Fruit fly (Drosophila melanogaster): ENCODE results near the gene CG15263.

- TF ChIP-seq CG8478 (optimal IDR thresholded peaks at IDR 0.05) (no peak), CTCF (optimal IDR thresholded peaks at IDR 0.05) (no peak)
Measured at dm6 chr2L:15319208-15319607, 34.4 kb downstream of the CG15263 start.

Measured in S2 (cell line).